Fruit fly (Drosophila melanogaster) whole organism, embryonic: ENCODE results near the gene CG44261.

Source experiments
- Abd-B ChIP-seq: fragments of 200-800 bp; sonication (Bioruptor generic); optimal IDR thresholded peaks from 2 replicates; lab custom pipeline; 2018; ENCODE audit warnings: missing biosample characterization, mild to moderate bottlenecking, missing genetic modification characterization, moderate library complexity
- Adf1 ChIP-seq: fragments of 200-800 bp; sonication (Bioruptor generic); IDR thresholded peaks from 2 replicates; pipeline ENCODE4 v1.3.6; 2022; ENCODE audit warnings: missing biosample characterization, missing genetic modification characterization
- CG1024 ChIP-seq: fragments of 200-800 bp; sonication (Bioruptor generic); IDR thresholded peaks from 2 replicates; pipeline ENCODE4 v1.3.6; 2022; ENCODE audit warnings: missing biosample characterization, missing genetic modification characterization
- CG11398 ChIP-seq: fragments of 200-800 bp; sonication (Bioruptor generic); optimal IDR thresholded peaks from 2 replicates; lab custom pipeline; 2016; ENCODE audit warnings: missing biosample characterization, missing genetic modification characterization
- CG15514 ChIP-seq: fragments of 200-800 bp; sonication (Bioruptor generic); optimal IDR thresholded peaks from 3 replicates; lab custom pipeline; 2017; ENCODE audit warnings: missing biosample characterization, missing genetic modification characterization, mild to moderate bottlenecking, moderate library complexity, missing genetic modification reagents
- CG15696 ChIP-seq: fragments of 200-800 bp; sonication (Bioruptor generic); optimal IDR thresholded peaks from 2 replicates; lab custom pipeline; 2019; ENCODE audit warnings: missing biosample characterization, mild to moderate bottlenecking, missing genetic modification characterization, moderate library complexity
- CG1602 ChIP-seq: fragments of 200-800 bp; sonication (Bioruptor generic); optimal IDR thresholded peaks from 3 replicates; lab custom pipeline; 2016; ENCODE audit warnings: missing biosample characterization, missing genetic modification characterization
- CG16813 ChIP-seq: fragments of 200-800 bp; sonication (Bioruptor generic); IDR thresholded peaks from 3 replicates; pipeline ENCODE4 v1.3.6; 2022; ENCODE audit warnings: missing biosample characterization, missing genetic modification characterization; ENCODE audit not compliant: partially characterized antibody
- CG17186 ChIP-seq: fragments of 200-800 bp; sonication (Bioruptor generic); optimal IDR thresholded peaks from 3 replicates; lab custom pipeline; 2017; ENCODE audit warnings: missing biosample characterization, missing genetic modification reagents, missing genetic modification characterization
- CG18262 ChIP-seq: fragments of 200-800 bp; optimal IDR thresholded peaks from 3 replicates; lab custom pipeline; 2019; ENCODE audit warnings: missing biosample characterization, mild to moderate bottlenecking, missing genetic modification characterization, moderate library complexity
- CG18619 ChIP-seq: fragments of 200-800 bp; sonication (Bioruptor generic); optimal IDR thresholded peaks from 3 replicates; lab custom pipeline; 2017; ENCODE audit warnings: missing biosample characterization, mild to moderate bottlenecking, missing genetic modification characterization
- CG2678 ChIP-seq: fragments of 200-800 bp; sonication (Bioruptor generic); optimal IDR thresholded peaks from 3 replicates; lab custom pipeline; 2019; ENCODE audit warnings: missing biosample characterization, mild to moderate bottlenecking, missing genetic modification characterization, moderate library complexity
- CG2712 ChIP-seq: fragments of 200-800 bp; optimal IDR thresholded peaks from 3 replicates; lab custom pipeline; 2019; ENCODE audit warnings: missing biosample characterization, mild to moderate bottlenecking, missing genetic modification characterization, moderate library complexity
- CG31224 ChIP-seq: fragments of 200-800 bp; sonication (Bioruptor generic); IDR thresholded peaks from 2 replicates; pipeline ENCODE4 v1.3.6; 2022; ENCODE audit warnings: missing biosample characterization, missing genetic modification characterization
- CG3847 ChIP-seq: fragments of 200-800 bp; sonication (Bioruptor generic); IDR thresholded peaks from 2 replicates; pipeline ENCODE4 v1.3.6; 2022; ENCODE audit warnings: missing biosample characterization, missing genetic modification characterization
- CG4360 ChIP-seq: fragments of 200-800 bp; sonication (Bioruptor generic); IDR thresholded peaks from 2 replicates; pipeline ENCODE4 v1.3.6; 2022; ENCODE audit warnings: missing biosample characterization, missing genetic modification characterization
- CG4820 ChIP-seq: fragments of 200-800 bp; sonication (Bioruptor generic); optimal IDR thresholded peaks from 3 replicates; lab custom pipeline; 2016; ENCODE audit warnings: missing biosample characterization, missing genetic modification characterization
- CG6854 ChIP-seq: fragments of 200-800 bp; sonication (Bioruptor generic); optimal IDR thresholded peaks from 3 replicates; lab custom pipeline; 2017; ENCODE audit warnings: missing biosample characterization, mild to moderate bottlenecking, missing genetic modification characterization
- CG7357 ChIP-seq: fragments of 200-800 bp; sonication (Bioruptor generic); IDR thresholded peaks from 3 replicates; pipeline ENCODE4 v1.3.6; 2022; ENCODE audit warnings: missing biosample characterization, missing genetic modification characterization
- CG8089 ChIP-seq: fragments of 200-800 bp; sonication (Bioruptor generic); optimal IDR thresholded peaks from 3 replicates; lab custom pipeline; 2016; ENCODE audit warnings: missing biosample characterization, missing genetic modification characterization
- CG8944 ChIP-seq: fragments of 200-800 bp; sonication (Bioruptor generic); optimal IDR thresholded peaks from 3 replicates; lab custom pipeline; 2016; ENCODE audit warnings: missing biosample characterization, missing genetic modification characterization
- CG9797 ChIP-seq: fragments of 200-800 bp; sonication (Bioruptor generic); optimal IDR thresholded peaks from 3 replicates; lab custom pipeline; 2018; ENCODE audit warnings: missing biosample characterization, mild to moderate bottlenecking, missing genetic modification characterization
- Dbx ChIP-seq: fragments of 200-800 bp; sonication (Bioruptor generic); IDR thresholded peaks from 3 replicates; pipeline ENCODE4 v1.3.6; 2022; ENCODE audit warnings: missing biosample characterization, missing genetic modification characterization
- Dll ChIP-seq: fragments of 200-800 bp; sonication (Bioruptor generic); IDR thresholded peaks from 4 replicates; pipeline ENCODE4 v1.3.6; 2022; ENCODE audit warnings: missing biosample characterization, missing genetic modification characterization; ENCODE audit not compliant: partially characterized antibody
- Gug ChIP-seq: fragments of 200-800 bp; sonication (Bioruptor generic); IDR thresholded peaks from 4 replicates; pipeline ENCODE4 v1.3.6; 2022; ENCODE audit warnings: missing biosample characterization, missing genetic modification characterization
- Hand ChIP-seq: fragments of 200-800 bp; sonication (Bioruptor generic); optimal IDR thresholded peaks from 2 replicates; lab custom pipeline; 2017; ENCODE audit warnings: mild to moderate bottlenecking, missing biosample characterization, missing genetic modification reagents, missing genetic modification characterization
- Meics ChIP-seq: fragments of 200-800 bp; sonication (Bioruptor generic); optimal IDR thresholded peaks from 2 replicates; lab custom pipeline; 2017; ENCODE audit warnings: missing biosample characterization, mild to moderate bottlenecking, missing genetic modification characterization
- NFAT ChIP-seq: fragments of 200-800 bp; sonication (Bioruptor generic); IDR thresholded peaks from 2 replicates; pipeline ENCODE4 v1.3.6; 2022; ENCODE audit warnings: missing biosample characterization, missing genetic modification characterization
- NK7.1 ChIP-seq: fragments of 200-800 bp; sonication (Bioruptor generic); optimal IDR thresholded peaks from 3 replicates; lab custom pipeline; 2016; ENCODE audit warnings: missing biosample characterization, missing genetic modification characterization
- YL-1 ChIP-seq: fragments of 200-800 bp; sonication (Bioruptor generic); optimal IDR thresholded peaks from 3 replicates; lab custom pipeline; 2017; ENCODE audit warnings: missing biosample characterization, mild to moderate bottlenecking, missing genetic modification characterization
- ap ChIP-seq: fragments of 200-800 bp; sonication (Bioruptor generic); IDR thresholded peaks from 2 replicates; pipeline ENCODE4 v1.3.6; 2022; ENCODE audit warnings: missing biosample characterization, missing genetic modification characterization
- ash1 ChIP-seq: fragments of 200-800 bp; sonication (Bioruptor generic); optimal IDR thresholded peaks from 2 replicates; lab custom pipeline; 2018; ENCODE audit warnings: missing biosample characterization, mild to moderate bottlenecking, missing genetic modification characterization
- cwo ChIP-seq: fragments of 200-800 bp; sonication (Bioruptor generic); optimal IDR thresholded peaks from 3 replicates; lab custom pipeline; 2017; ENCODE audit warnings: missing biosample characterization, missing genetic modification characterization, mild to moderate bottlenecking, moderate library complexity, missing genetic modification reagents
- dan ChIP-seq: fragments of 200-800 bp; sonication (Bioruptor generic); IDR thresholded peaks from 2 replicates; pipeline ENCODE4 v1.3.6; 2022; ENCODE audit warnings: missing biosample characterization, missing genetic modification characterization
- dati ChIP-seq: fragments of 200-800 bp; sonication (Bioruptor generic); IDR thresholded peaks from 2 replicates; pipeline ENCODE4 v1.3.6; 2022; ENCODE audit warnings: missing biosample characterization, missing genetic modification characterization
- dm ChIP-seq: fragments of 200-800 bp; sonication (Bioruptor generic); optimal IDR thresholded peaks from 3 replicates; lab custom pipeline; 2016; ENCODE audit warnings: missing biosample characterization, missing genetic modification characterization
- eve ChIP-seq, 2 experiments: fragments of >200 bp; optimal IDR thresholded peaks; 2 replicates each; lab custom pipeline; 2017; ENCODE audit warnings: missing biosample characterization in 2 of 2, missing genetic modification characterization in 2 of 2
- ewg ChIP-seq: fragments of 200-800 bp; sonication (Bioruptor generic); optimal IDR thresholded peaks from 3 replicates; lab custom pipeline; 2017; ENCODE audit warnings: mild to moderate bottlenecking, missing biosample characterization, missing genetic modification reagents, missing genetic modification characterization
- eyg ChIP-seq: fragments of 200-800 bp; sonication (Bioruptor generic); optimal IDR thresholded peaks from 3 replicates; lab custom pipeline; 2016; ENCODE audit warnings: missing biosample characterization, missing genetic modification characterization
- fd102C ChIP-seq: fragments of 200-800 bp; sonication (Bioruptor generic); optimal IDR thresholded peaks from 2 replicates; lab custom pipeline; 2018; ENCODE audit warnings: missing biosample characterization, mild to moderate bottlenecking, missing genetic modification characterization, moderate library complexity
- gem ChIP-seq: fragments of 200-800 bp; sonication (Bioruptor generic); optimal IDR thresholded peaks from 2 replicates; lab custom pipeline; 2019; ENCODE audit warnings: missing biosample characterization, mild to moderate bottlenecking, missing genetic modification characterization, moderate library complexity
- jumu ChIP-seq: fragments of 200-800 bp; sonication (Bioruptor generic); optimal IDR thresholded peaks from 3 replicates; lab custom pipeline; 2016; ENCODE audit warnings: missing biosample characterization, missing genetic modification characterization
- lab ChIP-seq: fragments of 200-800 bp; sonication (Bioruptor generic); optimal IDR thresholded peaks from 3 replicates; lab custom pipeline; 2017; ENCODE audit warnings: missing biosample characterization, missing genetic modification characterization, mild to moderate bottlenecking, moderate library complexity, missing genetic modification reagents
- onecut ChIP-seq: fragments of 200-800 bp; sonication (Bioruptor generic); IDR thresholded peaks from 2 replicates; pipeline ENCODE4 v1.3.6; 2022; ENCODE audit warnings: missing biosample characterization, missing genetic modification characterization
- otp ChIP-seq: fragments of 200-800 bp; sonication (Bioruptor generic); IDR thresholded peaks from 3 replicates; pipeline ENCODE4, ENCODE4 v1.3.6; 2022; ENCODE audit warnings: missing biosample characterization, missing genetic modification characterization
- p53 ChIP-seq: fragments of 200-800 bp; sonication (Bioruptor generic); optimal IDR thresholded peaks from 2 replicates; lab custom pipeline; 2016; ENCODE audit warnings: missing biosample characterization, missing genetic modification characterization
- psq ChIP-seq: fragments of 200-800 bp; sonication (Bioruptor generic); optimal IDR thresholded peaks from 2 replicates; lab custom pipeline; 2017; ENCODE audit warnings: missing biosample characterization, missing genetic modification characterization
- repo ChIP-seq: fragments of 200-800 bp; sonication (Bioruptor generic); optimal IDR thresholded peaks from 2 replicates; lab custom pipeline; 2016; ENCODE audit warnings: missing biosample characterization, missing genetic modification characterization
- sug ChIP-seq: fragments of 200-800 bp; optimal IDR thresholded peaks from 2 replicates; lab custom pipeline; 2019; ENCODE audit warnings: missing biosample characterization, mild to moderate bottlenecking, missing genetic modification characterization, moderate library complexity
- tna ChIP-seq: fragments of 200-800 bp; sonication (Bioruptor generic); IDR thresholded peaks from 2 replicates; pipeline ENCODE4 v1.3.6; 2022; ENCODE audit warnings: missing biosample characterization, missing genetic modification characterization; ENCODE audit not compliant: partially characterized antibody
- usp ChIP-seq: fragments of >200 bp; optimal IDR thresholded peaks from 2 replicates; lab custom pipeline; 2017; ENCODE audit warnings: missing biosample characterization, missing genetic modification characterization
- wek ChIP-seq: fragments of 200-800 bp; sonication (Bioruptor generic); optimal IDR thresholded peaks from 3 replicates; lab custom pipeline; 2018; ENCODE audit warnings: missing biosample characterization, mild to moderate bottlenecking, missing genetic modification characterization, moderate library complexity
- zfh2 ChIP-seq: fragments of 200-800 bp; sonication (Bioruptor generic); optimal IDR thresholded peaks from 2 replicates; lab custom pipeline; 2016; ENCODE audit warnings: missing biosample characterization, missing genetic modification characterization

Gene CG44261

DNA sequence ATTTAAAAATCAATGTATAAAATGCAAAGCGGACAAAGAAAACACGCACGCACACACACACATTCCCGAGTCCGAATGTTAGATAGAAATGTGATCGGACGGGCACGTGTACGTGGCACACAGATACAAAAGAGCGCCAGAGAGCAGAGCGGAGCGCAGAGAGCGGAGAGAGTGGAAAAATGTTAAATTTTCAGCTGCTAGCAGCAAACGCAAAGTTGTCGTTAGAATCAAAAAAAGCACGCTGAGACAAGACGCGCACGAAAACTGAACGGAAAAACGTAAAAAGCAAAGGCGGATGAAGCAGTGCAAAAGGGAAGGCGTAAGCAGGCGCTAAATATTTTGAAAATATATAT lies 11.3 kb upstream of the CG44261 start (continued):
- TF ChIP-seq CG8089 (GFP tag; lab: Kevin White, UChicago) (no peak), eve (GFP tag; optimal IDR thresholded peaks at IDR 0.05; lab: Kevin White, UChicago) (no peak), CG9797 (GFP tag; lab: Kevin White, UChicago) (no peak), CG18262 (no peak), zfh2 (GFP tag; lab: Kevin White, UChicago) (no peak), CG16813 (GFP tag; lab: Robert Waterston, UW) (no peak), ewg (GFP tag; lab: Kevin White, UChicago) (no peak), CG1024 (no peak), CG8944 (GFP tag; lab: Kevin White, UChicago) (no peak), CG4360 (GFP tag; lab: Robert Waterston, UW) (no peak), Abd-B (GFP tag; lab: Kevin White, UChicago) (no peak), repo (GFP tag; lab: Kevin White, UChicago) (no peak), jumu (GFP tag; lab: Kevin White, UChicago) (no peak), onecut (GFP tag; lab: Robert Waterston, UW) (peak; percentile 83), ap (GFP tag; lab: Robert Waterston, UW) (no peak), CG17186 (GFP tag; lab: Kevin White, UChicago) (no peak), lab (GFP tag; lab: Kevin White, UChicago) (peak; percentile 7), fd102C (GFP tag; lab: Kevin White, UChicago) (no peak), CG2712 (tag; lab: Kevin White, UChicago) (no peak), Gug (GFP tag; lab: Robert Waterston, UW) (no peak; the same call in 3 of the 4 replicates), gem (tag; lab: Kevin White, UChicago) (no peak), Adf1 (GFP tag; lab: Robert Waterston, UW) (no peak), CG11398 (no peak), dati (no peak), Dbx (no peak), CG2678 (tag; lab: Kevin White, UChicago) (no peak), CG15696 (tag; lab: Kevin White, UChicago) (no peak), sug (tag; lab: Kevin White, UChicago) (no peak), Meics (no peak), CG15514 (GFP tag; lab: Kevin White, UChicago) (peak; percentile 36), tna (GFP tag; lab: Robert Waterston, UW) (no peak), ash1 (no peak), eyg (GFP tag; lab: Kevin White, UChicago) (no peak), Dll (GFP tag; lab: Robert Waterston, UW) (no peak), CG6854 (GFP tag; lab: Kevin White, UChicago) (peak; percentile 44), NFAT (no peak), Hand (GFP tag; lab: Kevin White, UChicago) (peak; percentile 25), NK7.1 (GFP tag; lab: Kevin White, UChicago) (no peak), CG31224 (GFP tag; lab: Robert Waterston, UW) (no peak), YL-1 (no peak), dan (GFP tag; lab: Robert Waterston, UW) (no peak), cwo (peak; percentile 70), CG7357 (no peak), CG18619 (GFP tag; lab: Kevin White, UChicago) (no peak), p53 (no peak), psq (GFP tag; lab: Kevin White, UChicago) (peak; percentile 83), wek (GFP tag; lab: Kevin White, UChicago) (no peak), CG1602 (GFP tag; lab: Kevin White, UChicago) (no peak), CG3847 (GFP tag; lab: Robert Waterston, UW) (no peak), dm (GFP tag; lab: Kevin White, UChicago) (no peak), usp (GFP tag; lab: Kevin White, UChicago) (no peak), CG4820 (GFP tag; lab: Kevin White, UChicago) (no peak), otp (GFP tag; lab: Robert Waterston, UW) (no peak)
